Worm (Caenorhabditis elegans) whole organism, young adult: ENCODE data around the gene M03B6.5.

Experiments
- Y95B8A.8 ChIP-seq: fragments of 200-800 bp; sonication (Bioruptor generic); IDR thresholded peaks from 2 replicates; pipeline ENCODE4 v1.3.6; 2022; ENCODE audit warnings: missing genetic modification reagents, missing genetic modification characterization, missing compliant biosample characterization
- mes-4 ChIP-seq: sonication (generic microtip); optimal IDR thresholded peaks from 2 replicates; lab custom pipeline; 2016; ENCODE audit warnings: missing genotype, missing genetic modification characterization, missing compliant biosample characterization
- nhr-90 ChIP-seq: sonication (generic microtip); optimal IDR thresholded peaks from 2 replicates; lab custom pipeline; 2016; ENCODE audit warnings: missing genotype, mild to moderate bottlenecking, missing genetic modification characterization, missing compliant biosample characterization
- zfh-2 ChIP-seq: fragments of 200-800 bp; sonication (Bioruptor generic); conservative IDR thresholded peaks from 2 replicates; pipeline ENCODE4 v1.3.6; 2022; ENCODE audit warnings: missing genetic modification reagents, missing genetic modification characterization, missing compliant biosample characterization

- TF ChIP-seq Y95B8A.8 (GFP tag; lab: Robert Waterston, UW): no peak
- no peak for TF ChIP-seq mes-4 (tag; lab: Kevin White, UChicago)
- TF ChIP-seq nhr-90 (tag; lab: Kevin White, UChicago): no peak
- TF ChIP-seq zfh-2 (GFP tag; lab: Robert Waterston, UW): no peak
Observed at ce11 chrX:13876860-13877259, 33.1 kb downstream of the M03B6.5 start.
